Worm (Caenorhabditis elegans) whole organism, young adult: Measurements from ENCODE around the gene F40D4.13.

Experiments
- C17E4.6 ChIP-seq: fragments of 200-800 bp; sonication (Bioruptor generic); IDR thresholded peaks from 2 replicates; pipeline ENCODE4 v1.3.6; 2022; ENCODE audit warnings: missing genetic modification reagents, missing genetic modification characterization, missing compliant biosample characterization
- ama-1 ChIP-seq, 3 experiments: fragments of 150-350 bp in 1 of 3; sonication (generic microtip) in 2 of 3; optimal IDR thresholded peaks; 2 replicates each; lab custom pipeline; 2014 to 2018; ENCODE audit warnings: missing biosample characterization in 2 of 3, missing genetic modification characterization in 2 of 3, missing genetic modification reagents in 2 of 3
- mes-4 ChIP-seq: sonication (generic microtip); optimal IDR thresholded peaks from 2 replicates; lab custom pipeline; 2016; ENCODE audit warnings: missing genotype, missing genetic modification characterization, missing compliant biosample characterization

DNA sequence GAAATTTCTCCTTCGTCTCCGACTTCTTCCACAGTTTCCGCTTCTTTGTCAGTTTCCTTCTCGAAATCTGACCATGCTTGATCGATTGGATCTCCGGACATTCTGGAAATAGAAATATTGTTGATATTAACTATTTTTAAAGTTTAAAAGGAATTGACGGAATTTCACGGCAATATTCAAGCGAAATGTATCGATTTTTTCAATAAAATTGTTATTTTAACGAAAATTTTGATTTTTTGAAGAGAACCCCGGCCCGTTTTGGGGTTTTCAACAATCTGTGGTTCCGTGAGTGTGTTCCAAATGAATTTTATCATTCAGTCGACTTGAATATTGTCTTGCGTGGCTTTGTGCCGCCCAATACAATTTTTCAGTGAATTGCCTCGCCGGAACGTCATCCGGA lies at the start of gene F40D4.13:
- TF ChIP-seq mes-4 (tag; lab: Kevin White, UChicago) (no peak), C17E4.6 (GFP tag; lab: Robert Waterston, UW) (no peak), ama-1 (optimal IDR thresholded peaks at IDR 0.05; lab: Kevin White, UChicago) (no peak), ama-1 (GFP tag; optimal IDR thresholded peaks at IDR 0.05; lab: Kevin White, UChicago) (no peak)
